Fruit fly (Drosophila melanogaster) whole organism, embryonic: ENCODE measurements around the gene CG34435.

Experiments used
- Atf-2 ChIP-seq: fragments of 200-800 bp; sonication (Bioruptor generic); optimal IDR thresholded peaks from 2 replicates; lab custom pipeline; 2016; ENCODE audit warnings: missing biosample characterization, missing genetic modification characterization
- Blimp-1 ChIP-seq: fragments of 200-800 bp; sonication (Bioruptor generic); optimal IDR thresholded peaks from 3 replicates; lab custom pipeline; 2018; ENCODE audit warnings: missing biosample characterization, missing genetic modification characterization, mild to moderate bottlenecking, moderate library complexity, missing genetic modification reagents
- CG10209 ChIP-seq: fragments of 200-800 bp; sonication (Bioruptor generic); optimal IDR thresholded peaks from 3 replicates; lab custom pipeline; 2017; ENCODE audit warnings: missing biosample characterization, mild to moderate bottlenecking, missing genetic modification characterization, missing genetic modification reagents
- CG11247 ChIP-seq: fragments of 200-800 bp; sonication (Bioruptor generic); IDR thresholded peaks from 2 replicates; pipeline ENCODE4 v1.3.6; 2022; ENCODE audit warnings: missing biosample characterization, missing genetic modification characterization
- CG11560 ChIP-seq: fragments of 200-800 bp; sonication (Bioruptor generic); IDR thresholded peaks from 3 replicates; pipeline ENCODE4 v1.3.6; 2022; ENCODE audit warnings: missing biosample characterization, missing genetic modification characterization
- CG11723 ChIP-seq: fragments of 200-800 bp; sonication (Bioruptor generic); optimal IDR thresholded peaks from 2 replicates; lab custom pipeline; 2017; ENCODE audit warnings: missing biosample characterization, mild to moderate bottlenecking, missing genetic modification characterization
- CG13287 ChIP-seq: fragments of 200-800 bp; sonication (Bioruptor generic); IDR thresholded peaks from 2 replicates; pipeline ENCODE4 v1.3.6; 2022; ENCODE audit warnings: missing biosample characterization, missing genetic modification characterization; ENCODE audit not compliant: partially characterized antibody
- CG14965 ChIP-seq: fragments of 200-800 bp; sonication (Bioruptor generic); optimal IDR thresholded peaks from 2 replicates; lab custom pipeline; 2016; ENCODE audit warnings: missing biosample characterization, missing genetic modification characterization, borderline replicate concordance
- CG1529 ChIP-seq: fragments of 200-800 bp; sonication (Bioruptor generic); optimal IDR thresholded peaks from 3 replicates; lab custom pipeline; 2018; ENCODE audit warnings: missing biosample characterization, missing genetic modification characterization
- CG1602 ChIP-seq: fragments of 200-800 bp; sonication (Bioruptor generic); optimal IDR thresholded peaks from 3 replicates; lab custom pipeline; 2016; ENCODE audit warnings: missing biosample characterization, missing genetic modification characterization
- CG17186 ChIP-seq: fragments of 200-800 bp; sonication (Bioruptor generic); optimal IDR thresholded peaks from 3 replicates; lab custom pipeline; 2017; ENCODE audit warnings: missing biosample characterization, missing genetic modification reagents, missing genetic modification characterization
- CG1792 ChIP-seq: fragments of 200-800 bp; sonication (Bioruptor generic); optimal IDR thresholded peaks from 2 replicates; lab custom pipeline; 2016; ENCODE audit warnings: missing biosample characterization, missing genetic modification characterization
- CG18262 ChIP-seq: fragments of 200-800 bp; optimal IDR thresholded peaks from 3 replicates; lab custom pipeline; 2019; ENCODE audit warnings: missing biosample characterization, mild to moderate bottlenecking, missing genetic modification characterization, moderate library complexity
- CG18599 ChIP-seq: fragments of 200-800 bp; sonication (Bioruptor generic); optimal IDR thresholded peaks from 3 replicates; lab custom pipeline; 2017; ENCODE audit warnings: missing biosample characterization, missing genetic modification characterization, mild to moderate bottlenecking, moderate library complexity, missing genetic modification reagents
- CG33213 ChIP-seq: fragments of 200-800 bp; sonication (Bioruptor generic); optimal IDR thresholded peaks from 3 replicates; lab custom pipeline; 2016; ENCODE audit warnings: missing biosample characterization, missing genetic modification characterization
- CG33557 ChIP-seq: fragments of 200-800 bp; sonication (Bioruptor generic); optimal IDR thresholded peaks from 2 replicates; lab custom pipeline; 2019; ENCODE audit warnings: missing biosample characterization, mild to moderate bottlenecking, missing genetic modification characterization, moderate library complexity
- CG6765 ChIP-seq: fragments of 200-800 bp; sonication (Bioruptor generic); optimal IDR thresholded peaks from 3 replicates; lab custom pipeline; 2017; ENCODE audit warnings: missing biosample characterization, mild to moderate bottlenecking, missing genetic modification characterization
- CG7745 ChIP-seq: fragments of 200-800 bp; sonication (Bioruptor generic); optimal IDR thresholded peaks from 2 replicates; lab custom pipeline; 2018; ENCODE audit warnings: missing biosample characterization, mild to moderate bottlenecking, missing genetic modification characterization, moderate library complexity
- CG8359 ChIP-seq: fragments of 200-800 bp; sonication (Bioruptor generic); optimal IDR thresholded peaks from 2 replicates; lab custom pipeline; 2017; ENCODE audit warnings: missing biosample characterization, mild to moderate bottlenecking, missing genetic modification characterization, borderline replicate concordance
- CG9876 ChIP-seq: fragments of 200-800 bp; sonication (Bioruptor generic); optimal IDR thresholded peaks from 2 replicates; lab custom pipeline; 2016; ENCODE audit warnings: missing biosample characterization, missing genetic modification characterization
- CTCF ChIP-seq: fragments of 200-800 bp; sonication (Bioruptor generic); optimal IDR thresholded peaks from 2 replicates; lab custom pipeline; 2017; ENCODE audit warnings: missing biosample characterization, mild to moderate bottlenecking, missing genetic modification characterization, moderate library complexity
- Dbx ChIP-seq: fragments of 200-800 bp; sonication (Bioruptor generic); IDR thresholded peaks from 3 replicates; pipeline ENCODE4 v1.3.6; 2022; ENCODE audit warnings: missing biosample characterization, missing genetic modification characterization
- Dfd ChIP-seq, 2 experiments: fragments of >200 bp; optimal IDR thresholded peaks; 2 replicates each; lab custom pipeline; 2017; ENCODE audit warnings: missing biosample characterization in 2 of 2, missing genetic modification characterization in 2 of 2
- E2f1 ChIP-seq: fragments of 200-800 bp; sonication (Bioruptor generic); IDR thresholded peaks from 2 replicates; pipeline ENCODE4 v1.3.6; 2022; ENCODE audit warnings: missing biosample characterization, missing genetic modification characterization
- Hmx ChIP-seq: fragments of 200-800 bp; sonication (Bioruptor generic); optimal IDR thresholded peaks from 2 replicates; lab custom pipeline; 2016; ENCODE audit warnings: missing biosample characterization, missing genetic modification characterization
- Kr ChIP-seq: fragments of 200-800 bp; sonication (Bioruptor generic); optimal IDR thresholded peaks from 2 replicates; lab custom pipeline; 2017; ENCODE audit warnings: missing biosample characterization, mild to moderate bottlenecking, missing genetic modification characterization
- Mrtf ChIP-seq: fragments of 200-800 bp; sonication (Bioruptor generic); IDR thresholded peaks from 3 replicates; pipeline ENCODE4 v1.3.6; 2022; ENCODE audit warnings: missing biosample characterization, missing genetic modification characterization
- NC2α ChIP-seq: fragments of 200-800 bp; sonication (Bioruptor generic); optimal IDR thresholded peaks from 2 replicates; lab custom pipeline; 2016; ENCODE audit warnings: missing biosample characterization, missing genetic modification characterization
- NFAT ChIP-seq: fragments of 200-800 bp; sonication (Bioruptor generic); IDR thresholded peaks from 2 replicates; pipeline ENCODE4 v1.3.6; 2022; ENCODE audit warnings: missing biosample characterization, missing genetic modification characterization
- Ravus ChIP-seq: fragments of 200-800 bp; sonication (Bioruptor generic); IDR thresholded peaks from 2 replicates; pipeline ENCODE4 v1.3.6; 2022; ENCODE audit warnings: missing biosample characterization, missing genetic modification characterization
- Taf1 ChIP-seq: fragments of 200-800 bp; sonication (Bioruptor generic); IDR thresholded peaks from 2 replicates; pipeline ENCODE4 v1.3.6; 2022; ENCODE audit warnings: missing biosample characterization, missing genetic modification characterization
- ara ChIP-seq: fragments of 200-800 bp; sonication (Bioruptor generic); IDR thresholded peaks from 2 replicates; pipeline ENCODE4 v1.3.6; 2022; ENCODE audit warnings: missing biosample characterization, missing genetic modification characterization
- bbx ChIP-seq: fragments of 200-800 bp; sonication (Bioruptor generic); IDR thresholded peaks from 2 replicates; pipeline ENCODE4 v1.3.6; 2022; ENCODE audit warnings: missing biosample characterization, missing genetic modification characterization; ENCODE audit not compliant: partially characterized antibody
- bcd ChIP-seq: fragments of 200-800 bp; sonication (Bioruptor generic); optimal IDR thresholded peaks from 2 replicates; lab custom pipeline; 2017; ENCODE audit warnings: missing biosample characterization, mild to moderate bottlenecking, missing genetic modification characterization
- cato ChIP-seq: fragments of 200-800 bp; sonication (Bioruptor generic); optimal IDR thresholded peaks from 2 replicates; lab custom pipeline; 2016; ENCODE audit warnings: missing biosample characterization, missing genetic modification characterization, borderline replicate concordance
- cg ChIP-seq: fragments of 200-800 bp; sonication (Bioruptor generic); optimal IDR thresholded peaks from 3 replicates; lab custom pipeline; 2019; ENCODE audit warnings: missing biosample characterization, mild to moderate bottlenecking, missing genetic modification characterization, moderate library complexity
- ci ChIP-seq: fragments of 200-800 bp; sonication (Bioruptor generic); IDR thresholded peaks from 3 replicates; pipeline ENCODE4 v1.3.6; 2022; ENCODE audit warnings: missing biosample characterization, missing genetic modification characterization
- croc ChIP-seq: fragments of 200-800 bp; sonication (Bioruptor generic); conservative IDR thresholded peaks from 3 replicates; pipeline ENCODE4 v1.3.6; 2022; ENCODE audit warnings: missing biosample characterization, missing genetic modification characterization
- dmrt11E ChIP-seq: fragments of 200-800 bp; sonication (Bioruptor generic); optimal IDR thresholded peaks from 3 replicates; lab custom pipeline; 2018; ENCODE audit warnings: missing biosample characterization, mild to moderate bottlenecking, missing genetic modification characterization, moderate library complexity
- dpn ChIP-seq, 2 experiments: fragments of 200-800 bp; sonication (Bioruptor generic); optimal IDR thresholded peaks; 3 replicates each; lab custom pipeline; 2016; ENCODE audit warnings: missing biosample characterization in 2 of 2, missing genetic modification characterization in 2 of 2
- jumu ChIP-seq: fragments of 200-800 bp; sonication (Bioruptor generic); optimal IDR thresholded peaks from 3 replicates; lab custom pipeline; 2016; ENCODE audit warnings: missing biosample characterization, missing genetic modification characterization
- klu ChIP-seq: fragments of 200-800 bp; sonication (Bioruptor generic); IDR thresholded peaks from 2 replicates; pipeline ENCODE4 v1.3.6; 2022; ENCODE audit warnings: missing biosample characterization, missing genetic modification characterization
- pita ChIP-seq: fragments of 200-800 bp; sonication (Bioruptor generic); optimal IDR thresholded peaks from 2 replicates; lab custom pipeline; 2017; ENCODE audit warnings: missing biosample characterization, mild to moderate bottlenecking, missing genetic modification characterization
- pnt ChIP-seq: fragments of 200-800 bp; sonication (Bioruptor generic); optimal IDR thresholded peaks from 3 replicates; lab custom pipeline; 2016; ENCODE audit warnings: missing biosample characterization, missing genetic modification characterization
- psq ChIP-seq: fragments of 200-800 bp; sonication (Bioruptor generic); optimal IDR thresholded peaks from 2 replicates; lab custom pipeline; 2017; ENCODE audit warnings: missing biosample characterization, missing genetic modification characterization
- ro ChIP-seq: fragments of 200-800 bp; sonication (Bioruptor generic); IDR thresholded peaks from 2 replicates; pipeline ENCODE4 v1.3.6; 2022; ENCODE audit warnings: missing biosample characterization, missing genetic modification characterization
- sima ChIP-seq: fragments of 200-800 bp; sonication (Bioruptor generic); optimal IDR thresholded peaks from 2 replicates; lab custom pipeline; 2016; ENCODE audit warnings: missing biosample characterization, missing genetic modification characterization
- sr ChIP-seq: fragments of 200-800 bp; sonication (Bioruptor generic); IDR thresholded peaks from 3 replicates; pipeline ENCODE4 v1.3.6; 2022; ENCODE audit warnings: missing biosample characterization, missing genetic modification characterization
- ssp ChIP-seq: fragments of 200-800 bp; sonication (Bioruptor generic); IDR thresholded peaks from 2 replicates; pipeline ENCODE4 v1.3.6; 2022; ENCODE audit warnings: missing biosample characterization, missing genetic modification characterization
- tna ChIP-seq: fragments of 200-800 bp; sonication (Bioruptor generic); IDR thresholded peaks from 2 replicates; pipeline ENCODE4 v1.3.6; 2022; ENCODE audit warnings: missing biosample characterization, missing genetic modification characterization; ENCODE audit not compliant: partially characterized antibody
- wek ChIP-seq: fragments of 200-800 bp; sonication (Bioruptor generic); optimal IDR thresholded peaks from 3 replicates; lab custom pipeline; 2018; ENCODE audit warnings: missing biosample characterization, mild to moderate bottlenecking, missing genetic modification characterization, moderate library complexity
- zfh2 ChIP-seq: fragments of 200-800 bp; sonication (Bioruptor generic); optimal IDR thresholded peaks from 2 replicates; lab custom pipeline; 2016; ENCODE audit warnings: missing biosample characterization, missing genetic modification characterization

The CG34435 gene

dm6 chrX:5604181-5604580 lies 10.1 kb downstream of the CG34435 start (continued):
- no peak for TF ChIP-seq CG14965
- TF ChIP-seq Hmx (GFP tag; lab: Kevin White, UChicago), result no peak
- no peak for TF ChIP-seq Dbx (GFP tag; lab: Robert Waterston, UW)
- TF ChIP-seq cg, result no peak
- TF ChIP-seq E2f1 (GFP tag; lab: Robert Waterston, UW), result no peak
- no peak for TF ChIP-seq wek (GFP tag; lab: Kevin White, UChicago)
- no peak for TF ChIP-seq CG13287 (GFP tag; lab: Robert Waterston, UW)
- peak; percentile 49 for TF ChIP-seq CG18262 (tag; lab: Kevin White, UChicago)
- no peak for TF ChIP-seq bbx (GFP tag; lab: Robert Waterston, UW)
- no peak for TF ChIP-seq CG9876 (GFP tag; lab: Kevin White, UChicago)
- peak; percentile 45; the same call in 1 of the 3 replicates for TF ChIP-seq ci (GFP tag; lab: Robert Waterston, UW)
- no peak for TF ChIP-seq pita (GFP tag; lab: Kevin White, UChicago)
- TF ChIP-seq CG1792 (GFP tag; lab: Kevin White, UChicago), result no peak
- TF ChIP-seq klu (GFP tag; lab: Robert Waterston, UW), result no peak
- no peak for TF ChIP-seq pnt (GFP tag; lab: Kevin White, UChicago)
- peak; percentile 23 for TF ChIP-seq CG10209 (GFP tag; lab: Kevin White, UChicago)
- no peak for TF ChIP-seq CG6765 (GFP tag; lab: Kevin White, UChicago)
- peak; percentile 20 for TF ChIP-seq Blimp-1 (GFP tag; lab: Kevin White, UChicago)
- no peak for TF ChIP-seq CG33557 (GFP tag; lab: Kevin White, UChicago)
- TF ChIP-seq tna (GFP tag; lab: Robert Waterston, UW), result no peak
- peak; percentile 59; the same call in 1 of the 2 replicates for TF ChIP-seq ara (GFP tag; lab: Robert Waterston, UW)
- 0 out of 3 replicates have a peak, but pooled peaks have one; percentile 21 for TF ChIP-seq Mrtf (GFP tag; lab: Robert Waterston, UW)
- peak; percentile 63 for TF ChIP-seq dmrt11E
- TF ChIP-seq Dfd (GFP tag; optimal IDR thresholded peaks at IDR 0.05; lab: Kevin White, UChicago), result no peak
- TF ChIP-seq CG11247 (GFP tag; lab: Robert Waterston, UW), result no peak
- peak; percentile 57 for TF ChIP-seq CG18599 (GFP tag; lab: Kevin White, UChicago)
- peak in 1 of 2 experiments; percentile 17 for TF ChIP-seq dpn (GFP tag; optimal IDR thresholded peaks at IDR 0.05; lab: Kevin White, UChicago)
- TF ChIP-seq CG11560, result no peak
- no peak for TF ChIP-seq Ravus (GFP tag; lab: Robert Waterston, UW)
- no peak for TF ChIP-seq CG33213 (GFP tag; lab: Kevin White, UChicago)
- no peak for TF ChIP-seq ssp (GFP tag; lab: Robert Waterston, UW)
- TF ChIP-seq CG11723 (GFP tag; lab: Kevin White, UChicago), result no peak
- no peak for TF ChIP-seq NC2α
- 0 out of 2 replicates have a peak, but pooled peaks have one; percentile 25 for TF ChIP-seq NFAT (GFP tag; lab: Robert Waterston, UW)
- TF ChIP-seq jumu (GFP tag; lab: Kevin White, UChicago), result no peak
- TF ChIP-seq CG7745 (tag; lab: Kevin White, UChicago), result no peak
- no peak for TF ChIP-seq Taf1 (GFP tag; lab: Robert Waterston, UW)
- peak; percentile 12 for TF ChIP-seq zfh2 (GFP tag; lab: Kevin White, UChicago)
- no peak for TF ChIP-seq Kr (GFP tag; lab: Kevin White, UChicago)
- TF ChIP-seq bcd (GFP tag; lab: Kevin White, UChicago), result peak; percentile 34
- TF ChIP-seq cato, result no peak
- no peak for TF ChIP-seq sr
- no peak for TF ChIP-seq sima
- no peak for TF ChIP-seq CTCF (GFP tag; lab: Kevin White, UChicago)
- no peak for TF ChIP-seq Atf-2
- no peak for TF ChIP-seq CG8359 (GFP tag; lab: Kevin White, UChicago)
- no peak for TF ChIP-seq CG17186 (GFP tag; lab: Kevin White, UChicago)
- TF ChIP-seq croc, result no peak
- TF ChIP-seq ro (GFP tag; lab: Robert Waterston, UW), result no peak
- TF ChIP-seq psq (GFP tag; lab: Kevin White, UChicago), result no peak
- no peak for TF ChIP-seq CG1602 (GFP tag; lab: Kevin White, UChicago)
- no peak for TF ChIP-seq CG1529
